Worm (Caenorhabditis elegans): ENCODE data around the gene F19C6.5.

Gene F19C6.5

ce11 chrX:9976206-9976605, 8.5 kb downstream of the F19C6.5 start, which contains the start of gene mgl-1:
mgl-1 (minus strand) TSS chrX:9976306.
- TF ChIP-seq hlh-13 (GFP tag; optimal IDR thresholded peaks at IDR 0.05) (no peak), syd-9 (tag; optimal IDR thresholded peaks at IDR 0.05) (no peak), lin-11 (tag; optimal IDR thresholded peaks at IDR 0.05) (no peak), tbx-2 (tag; optimal IDR thresholded peaks at IDR 0.05) (no peak), ceh-34 (tag; optimal IDR thresholded peaks at IDR 0.05) (no peak), F13H6.1 (tag; optimal IDR thresholded peaks at IDR 0.05) (no peak), eyg-1 (tag; optimal IDR thresholded peaks at IDR 0.05) (no peak), elt-2 (tag; optimal IDR thresholded peaks at IDR 0.05) (no peak)

DNA sequence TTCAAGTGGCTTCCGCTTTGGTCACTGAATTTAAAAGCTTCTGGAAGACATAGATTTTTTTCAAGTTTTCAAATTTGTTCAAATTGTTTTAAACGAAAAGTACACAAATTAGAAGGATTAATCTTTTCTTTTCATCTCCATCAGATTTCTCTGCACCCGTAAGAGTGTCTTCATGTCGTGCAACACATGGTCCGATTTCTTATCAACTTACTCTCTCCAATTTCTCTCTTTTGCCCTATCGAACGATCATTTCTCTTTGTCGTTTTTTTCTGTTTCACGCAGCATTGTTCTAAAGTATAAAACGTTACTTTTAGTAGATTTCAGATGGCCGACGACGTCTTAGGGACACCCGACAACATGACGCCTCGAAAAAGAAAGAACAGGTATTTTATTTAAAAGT, 19.5 kb downstream of the F19C6.5 start, which contains the start of gene pssy-1:
Gene pssy-1, plus strand, starts transcription at position 318 of the 400 bp plus-strand sequence.
- TF ChIP-seq hlh-13 (GFP tag; optimal IDR thresholded peaks at IDR 0.05) (no peak), ceh-9 (tag; optimal IDR thresholded peaks at IDR 0.05) (no peak), dve-1 (tag; optimal IDR thresholded peaks at IDR 0.05) (no peak)

ce11 chrX:9962535-9962934, 22.2 kb downstream of the F19C6.5 start:
- TF ChIP-seq C08G9.2 (tag; optimal IDR thresholded peaks at IDR 0.05): no peak
- TF ChIP-seq pros-1 (tag; optimal IDR thresholded peaks at IDR 0.05): no peak
- TF ChIP-seq sox-2 (GFP tag; IDR thresholded peaks at IDR 0.05): no peak
- no peak for TF ChIP-seq dmd-4 (tag; optimal IDR thresholded peaks at IDR 0.05; ENCODE audit: borderline replicate concordance)
- no peak for TF ChIP-seq nfya-1 (tag; optimal IDR thresholded peaks at IDR 0.05)
- TF ChIP-seq rnt-1 (tag; optimal IDR thresholded peaks at IDR 0.05): no peak
- no peak for TF ChIP-seq F13H6.1 (tag; optimal IDR thresholded peaks at IDR 0.05)
- no peak for TF ChIP-seq mec-3 (tag; optimal IDR thresholded peaks at IDR 0.05; ENCODE audit: borderline replicate concordance)
- TF ChIP-seq tbx-2 (tag; optimal IDR thresholded peaks at IDR 0.05): no peak
- TF ChIP-seq lim-6 (tag; optimal IDR thresholded peaks at IDR 0.05): no peak

ce11 chrX:9958561-9958960, 26.2 kb downstream of the F19C6.5 start, which contains the start of gene ZC506.1:
ZC506.1 (plus strand) TSS chrX:9958960.
- TF ChIP-seq nfya-1 (tag; optimal IDR thresholded peaks at IDR 0.05): peak; percentile 97
- TF ChIP-seq tbx-2 (tag; optimal IDR thresholded peaks at IDR 0.05): peak; percentile 84
- peak; percentile 74 for TF ChIP-seq ceh-30 (tag; optimal IDR thresholded peaks at IDR 0.05)
- peak; percentile 21 for TF ChIP-seq ttx-3 (tag; optimal IDR thresholded peaks at IDR 0.05)
- no peak for TF ChIP-seq K02D7.2 (tag; optimal IDR thresholded peaks at IDR 0.05)
- TF ChIP-seq elt-2 (tag; optimal IDR thresholded peaks at IDR 0.05): peak; percentile 53
- peak; percentile 64 for TF ChIP-seq ets-4 (tag; optimal IDR thresholded peaks at IDR 0.05)
- TF ChIP-seq pag-3 (tag; optimal IDR thresholded peaks at IDR 0.05; ENCODE audit: borderline replicate concordance): peak; percentile 50
- TF ChIP-seq sox-2 (GFP tag; IDR thresholded peaks at IDR 0.05): no peak
- TF ChIP-seq ceh-14 (tag; optimal IDR thresholded peaks at IDR 0.05): no peak
- TF ChIP-seq dmd-4 (tag; optimal IDR thresholded peaks at IDR 0.05; ENCODE audit: borderline replicate concordance): peak; percentile 2
- TF ChIP-seq F13H6.1 (tag; optimal IDR thresholded peaks at IDR 0.05): peak; percentile 42
- no peak for TF ChIP-seq unc-3 (GFP tag; conservative IDR thresholded peaks at IDR 0.05)
- peak; percentile 43 for TF ChIP-seq unc-3 (tag; optimal IDR thresholded peaks at IDR 0.05)
- peak; percentile 52 for TF ChIP-seq hlh-30 (tag; optimal IDR thresholded peaks at IDR 0.05; ENCODE audit: insufficient read depth)
- TF ChIP-seq ceh-9 (tag; optimal IDR thresholded peaks at IDR 0.05): no peak
- TF ChIP-seq ztf-16 (tag; optimal IDR thresholded peaks at IDR 0.05): peak; percentile 68
- no peak for TF ChIP-seq nhr-232 (tag; optimal IDR thresholded peaks at IDR 0.05)
- no peak for TF ChIP-seq eyg-1 (tag; optimal IDR thresholded peaks at IDR 0.05)
- TF ChIP-seq sox-4 (tag; optimal IDR thresholded peaks at IDR 0.05): no peak
- TF ChIP-seq hlh-13 (GFP tag; optimal IDR thresholded peaks at IDR 0.05): no peak
- TF ChIP-seq T23F11.4 (GFP tag; optimal IDR thresholded peaks at IDR 0.05): peak; percentile 13
- TF ChIP-seq che-1 (tag; optimal IDR thresholded peaks at IDR 0.05): no peak
- peak; percentile 62 for TF ChIP-seq unc-86 (tag; optimal IDR thresholded peaks at IDR 0.05)
- TF ChIP-seq lin-11 (tag; optimal IDR thresholded peaks at IDR 0.05): no peak
- peak; percentile 86 for TF ChIP-seq ref-2 (tag; optimal IDR thresholded peaks at IDR 0.05)
- peak; percentile 63 for TF ChIP-seq syd-9 (tag; optimal IDR thresholded peaks at IDR 0.05)
- no peak for TF ChIP-seq hlh-8 (tag; optimal IDR thresholded peaks at IDR 0.05)
- peak; percentile 87 for TF ChIP-seq rnt-1 (tag; optimal IDR thresholded peaks at IDR 0.05)
- no peak for TF ChIP-seq pqm-1 (tag; optimal IDR thresholded peaks at IDR 0.05)
- no peak for TF ChIP-seq ceh-6 (GFP tag; optimal IDR thresholded peaks at IDR 0.05)
- peak; percentile 77 for TF ChIP-seq sdc-2 (tag; optimal IDR thresholded peaks at IDR 0.05)
- TF ChIP-seq ceh-18 (tag; optimal IDR thresholded peaks at IDR 0.05): peak; percentile 95
- TF ChIP-seq madf-2 (tag; optimal IDR thresholded peaks at IDR 0.05): peak; percentile 69
- no peak for TF ChIP-seq C08G9.2 (tag; optimal IDR thresholded peaks at IDR 0.05)
- peak; percentile 64 for TF ChIP-seq ceh-19 (GFP tag; optimal IDR thresholded peaks at IDR 0.05)
- TF ChIP-seq ceh-48 (tag; optimal IDR thresholded peaks at IDR 0.05): peak; percentile 92
- TF ChIP-seq unc-42 (tag; optimal IDR thresholded peaks at IDR 0.05): peak; percentile 85
- peak; percentile 89 for TF ChIP-seq pros-1 (tag; optimal IDR thresholded peaks at IDR 0.05)
